Fruit fly (Drosophila melanogaster) whole organism, embryonic: Measurements from ENCODE around the gene CG14072.
A peak's percentile ranks its signal among the peaks of the same experiment; 100 is the strongest.

Source experiments
- Bgb ChIP-seq: fragments of 200-800 bp; sonication (Bioruptor generic); IDR thresholded peaks from 2 replicates; pipeline ENCODE4 v1.3.6; 2022; ENCODE audit warnings: missing biosample characterization, missing genetic modification characterization; ENCODE audit not compliant: partially characterized antibody
- Bteb2 ChIP-seq: fragments of 200-800 bp; sonication (Bioruptor generic); optimal IDR thresholded peaks from 2 replicates; lab custom pipeline; 2016; ENCODE audit warnings: missing biosample characterization, missing genetic modification characterization
- CG11093 ChIP-seq: fragments of 200-800 bp; sonication (Bioruptor generic); IDR thresholded peaks from 3 replicates; pipeline ENCODE4 v1.3.6; 2022; ENCODE audit warnings: missing biosample characterization, missing genetic modification characterization
- CG11247 ChIP-seq: fragments of 200-800 bp; sonication (Bioruptor generic); IDR thresholded peaks from 2 replicates; pipeline ENCODE4 v1.3.6; 2022; ENCODE audit warnings: missing biosample characterization, missing genetic modification characterization
- CG11560 ChIP-seq: fragments of 200-800 bp; sonication (Bioruptor generic); IDR thresholded peaks from 3 replicates; pipeline ENCODE4 v1.3.6; 2022; ENCODE audit warnings: missing biosample characterization, missing genetic modification characterization
- CG12071 ChIP-seq: fragments of 200-800 bp; sonication (Bioruptor generic); optimal IDR thresholded peaks from 3 replicates; lab custom pipeline; 2018; ENCODE audit warnings: missing biosample characterization, mild to moderate bottlenecking, missing genetic modification characterization
- CG12104 ChIP-seq: fragments of 200-800 bp; sonication (Bioruptor generic); optimal IDR thresholded peaks from 3 replicates; lab custom pipeline; 2016; ENCODE audit warnings: missing biosample characterization, missing genetic modification characterization
- CG12659 ChIP-seq: fragments of 200-800 bp; sonication (Bioruptor generic); optimal IDR thresholded peaks from 3 replicates; lab custom pipeline; 2017; ENCODE audit warnings: mild to moderate bottlenecking, missing biosample characterization, missing genetic modification reagents, missing genetic modification characterization
- CG12942 ChIP-seq: fragments of 200-800 bp; sonication (Bioruptor generic); optimal IDR thresholded peaks from 3 replicates; lab custom pipeline; 2016; ENCODE audit warnings: missing biosample characterization, missing genetic modification characterization
- CG13624 ChIP-seq: fragments of 200-800 bp; sonication (Bioruptor generic); optimal IDR thresholded peaks from 2 replicates; lab custom pipeline; 2016; ENCODE audit warnings: missing biosample characterization, missing genetic modification characterization
- CG14014 ChIP-seq: fragments of 200-800 bp; sonication (Bioruptor generic); IDR thresholded peaks from 2 replicates; pipeline ENCODE4 v1.3.6; 2022; ENCODE audit warnings: missing biosample characterization, missing genetic modification characterization
- CG14050 ChIP-seq: fragments of 200-800 bp; sonication (Bioruptor generic); IDR thresholded peaks from 3 replicates; pipeline ENCODE4 v1.3.6; 2022; ENCODE audit warnings: missing biosample characterization, missing genetic modification characterization
- CG17328 ChIP-seq: fragments of 200-800 bp; sonication (Bioruptor generic); IDR thresholded peaks from 2 replicates; pipeline ENCODE4 v1.3.6; 2022; ENCODE audit warnings: missing biosample characterization, missing genetic modification characterization
- CG18011 ChIP-seq: fragments of 200-800 bp; sonication (Bioruptor generic); optimal IDR thresholded peaks from 2 replicates; lab custom pipeline; 2017; ENCODE audit warnings: missing biosample characterization, missing genetic modification characterization, mild to moderate bottlenecking, moderate library complexity, missing genotype
- CG18764 ChIP-seq: fragments of 200-800 bp; sonication (Bioruptor generic); optimal IDR thresholded peaks from 3 replicates; lab custom pipeline; 2016; ENCODE audit warnings: missing biosample characterization, missing genetic modification characterization
- CG2199 ChIP-seq: fragments of 200-800 bp; sonication (Bioruptor generic); IDR thresholded peaks from 3 replicates; pipeline ENCODE4 v1.3.6; 2022; ENCODE audit warnings: missing biosample characterization, missing genetic modification characterization
- CG2712 ChIP-seq: fragments of 200-800 bp; optimal IDR thresholded peaks from 3 replicates; lab custom pipeline; 2019; ENCODE audit warnings: missing biosample characterization, mild to moderate bottlenecking, missing genetic modification characterization, moderate library complexity
- CG30020 ChIP-seq: fragments of 200-800 bp; optimal IDR thresholded peaks from 2 replicates; lab custom pipeline; 2019; ENCODE audit warnings: missing biosample characterization, mild to moderate bottlenecking, missing genetic modification characterization, moderate library complexity
- CG4424 ChIP-seq: fragments of 200-800 bp; sonication (Bioruptor generic); optimal IDR thresholded peaks from 3 replicates; lab custom pipeline; 2016; ENCODE audit warnings: missing biosample characterization, missing genetic modification characterization
- CG4707 ChIP-seq: fragments of 200-800 bp; sonication (Bioruptor generic); optimal IDR thresholded peaks from 2 replicates; lab custom pipeline; 2018; ENCODE audit warnings: missing biosample characterization, mild to moderate bottlenecking, missing genetic modification characterization, moderate library complexity
- CG6175 ChIP-seq: fragments of 200-800 bp; sonication (Bioruptor generic); IDR thresholded peaks from 3 replicates; pipeline ENCODE4 v1.3.6; 2022; ENCODE audit warnings: missing biosample characterization, missing genetic modification characterization
- CG6683 ChIP-seq: fragments of 200-800 bp; sonication (Bioruptor generic); optimal IDR thresholded peaks from 2 replicates; lab custom pipeline; 2017; ENCODE audit warnings: missing biosample characterization, mild to moderate bottlenecking, missing genetic modification characterization, missing genetic modification reagents
- CG6813 ChIP-seq: fragments of 200-800 bp; sonication (Bioruptor generic); optimal IDR thresholded peaks from 2 replicates; lab custom pipeline; 2017; ENCODE audit warnings: missing biosample characterization, missing genetic modification characterization, mild to moderate bottlenecking, moderate library complexity, missing genetic modification reagents
- CG7372 ChIP-seq: fragments of 200-800 bp; sonication (Bioruptor generic); IDR thresholded peaks from 2 replicates; pipeline ENCODE4 v1.3.6; 2022; ENCODE audit warnings: missing biosample characterization, missing genetic modification characterization
- CG8388 ChIP-seq: fragments of 200-800 bp; sonication (Bioruptor generic); optimal IDR thresholded peaks from 2 replicates; lab custom pipeline; 2019; ENCODE audit warnings: missing biosample characterization, mild to moderate bottlenecking, missing genetic modification characterization, moderate library complexity
- CG8924 ChIP-seq: fragments of 200-800 bp; optimal IDR thresholded peaks from 3 replicates; lab custom pipeline; 2019; ENCODE audit warnings: missing biosample characterization, mild to moderate bottlenecking, missing genetic modification characterization, moderate library complexity
- Camta ChIP-seq: fragments of 200-800 bp; sonication (Bioruptor generic); optimal IDR thresholded peaks from 2 replicates; lab custom pipeline; 2016; ENCODE audit warnings: missing biosample characterization, missing genetic modification characterization
- D19B ChIP-seq: fragments of 200-800 bp; sonication (Bioruptor generic); optimal IDR thresholded peaks from 2 replicates; lab custom pipeline; 2017; ENCODE audit warnings: missing biosample characterization, mild to moderate bottlenecking, missing genetic modification characterization
- Dip3 ChIP-seq: fragments of 200-800 bp; sonication (Bioruptor generic); optimal IDR thresholded peaks from 3 replicates; lab custom pipeline; 2016; ENCODE audit warnings: missing biosample characterization, missing genetic modification characterization
- Eip74EF ChIP-seq, 2 experiments: fragments of 200-800 bp in 1 of 2; fragments of >200 bp in 1 of 2; sonication (Bioruptor generic) in 1 of 2; optimal IDR thresholded peaks; 2 replicates each; lab custom pipeline; 2017 to 2019; ENCODE audit warnings: missing biosample characterization in 2 of 2, missing genetic modification characterization in 2 of 2, mild to moderate bottlenecking in 1 of 2, moderate library complexity in 1 of 2
- Optix ChIP-seq: fragments of 200-800 bp; sonication (Bioruptor generic); IDR thresholded peaks from 3 replicates; pipeline ENCODE4 v1.3.6; 2022; ENCODE audit warnings: missing biosample characterization, missing genetic modification characterization
- Side ChIP-seq: fragments of 200-800 bp; sonication (Bioruptor generic); optimal IDR thresholded peaks from 2 replicates; lab custom pipeline; 2016; ENCODE audit warnings: missing biosample characterization, missing genetic modification characterization
- ac ChIP-seq: fragments of 200-800 bp; sonication (Bioruptor generic); optimal IDR thresholded peaks from 3 replicates; lab custom pipeline; 2017; ENCODE audit warnings: missing biosample characterization, mild to moderate bottlenecking, missing genetic modification characterization
- ash1 ChIP-seq: fragments of 200-800 bp; sonication (Bioruptor generic); optimal IDR thresholded peaks from 2 replicates; lab custom pipeline; 2018; ENCODE audit warnings: missing biosample characterization, mild to moderate bottlenecking, missing genetic modification characterization
- bcd ChIP-seq: fragments of 200-800 bp; sonication (Bioruptor generic); optimal IDR thresholded peaks from 2 replicates; lab custom pipeline; 2017; ENCODE audit warnings: missing biosample characterization, mild to moderate bottlenecking, missing genetic modification characterization
- chinmo ChIP-seq: fragments of 200-800 bp; sonication (Bioruptor generic); IDR thresholded peaks from 4 replicates; pipeline ENCODE4 v1.3.6; 2022; ENCODE audit warnings: missing biosample characterization, missing genetic modification characterization; ENCODE audit not compliant: partially characterized antibody
- chn ChIP-seq: fragments of 200-800 bp; sonication (Bioruptor generic); optimal IDR thresholded peaks from 2 replicates; lab custom pipeline; 2016; ENCODE audit warnings: missing biosample characterization, missing genetic modification characterization
- ci ChIP-seq: fragments of 200-800 bp; sonication (Bioruptor generic); IDR thresholded peaks from 3 replicates; pipeline ENCODE4 v1.3.6; 2022; ENCODE audit warnings: missing biosample characterization, missing genetic modification characterization
- ftz-f1 ChIP-seq: fragments of 200-800 bp; sonication (Bioruptor generic); optimal IDR thresholded peaks from 2 replicates; lab custom pipeline; 2016; ENCODE audit warnings: missing biosample characterization, missing genetic modification characterization
- gsb-n ChIP-seq: fragments of 200-800 bp; sonication (Bioruptor generic); optimal IDR thresholded peaks from 3 replicates; lab custom pipeline; 2018; ENCODE audit warnings: missing biosample characterization, mild to moderate bottlenecking, missing genetic modification characterization
- hth ChIP-seq: fragments of >200 bp; optimal IDR thresholded peaks from 2 replicates; lab custom pipeline; 2017; ENCODE audit warnings: inconsistent platforms
- lilli ChIP-seq: fragments of 200-800 bp; sonication (Bioruptor generic); optimal IDR thresholded peaks from 3 replicates; lab custom pipeline; 2016; ENCODE audit warnings: missing biosample characterization, missing genetic modification characterization
- nerfin-1 ChIP-seq: fragments of 200-800 bp; sonication (Bioruptor generic); optimal IDR thresholded peaks from 3 replicates; lab custom pipeline; 2019; ENCODE audit warnings: missing biosample characterization, mild to moderate bottlenecking, missing genetic modification characterization, moderate library complexity
- pnt ChIP-seq: fragments of 200-800 bp; sonication (Bioruptor generic); optimal IDR thresholded peaks from 3 replicates; lab custom pipeline; 2016; ENCODE audit warnings: missing biosample characterization, missing genetic modification characterization
- repo ChIP-seq: fragments of 200-800 bp; sonication (Bioruptor generic); optimal IDR thresholded peaks from 2 replicates; lab custom pipeline; 2016; ENCODE audit warnings: missing biosample characterization, missing genetic modification characterization
- sqz ChIP-seq: fragments of 200-800 bp; sonication (Bioruptor generic); optimal IDR thresholded peaks from 3 replicates; lab custom pipeline; 2018; ENCODE audit warnings: missing biosample characterization, mild to moderate bottlenecking, missing genetic modification characterization
- tll ChIP-seq, 2 experiments: fragments of 200-800 bp in 1 of 2; fragments of >200 bp in 1 of 2; sonication (Bioruptor generic) in 1 of 2; optimal IDR thresholded peaks; 2 replicates each; lab custom pipeline; 2017 to 2019; ENCODE audit warnings: missing biosample characterization in 2 of 2, missing genetic modification characterization in 2 of 2, mild to moderate bottlenecking in 1 of 2, moderate library complexity in 1 of 2
- tx ChIP-seq: fragments of 200-800 bp; sonication (Bioruptor generic); optimal IDR thresholded peaks from 2 replicates; lab custom pipeline; 2016; ENCODE audit warnings: missing biosample characterization, missing genetic modification characterization
- vvl ChIP-seq: fragments of 200-800 bp; sonication (Bioruptor generic); IDR thresholded peaks from 2 replicates; pipeline ENCODE4 v1.3.6; 2022; ENCODE audit warnings: missing biosample characterization, missing genetic modification characterization
- zen ChIP-seq: fragments of 200-800 bp; sonication (Bioruptor generic); optimal IDR thresholded peaks from 3 replicates; lab custom pipeline; 2018; ENCODE audit warnings: missing biosample characterization, mild to moderate bottlenecking, missing genetic modification characterization, moderate library complexity

Gene CG14072

dm6 chr2L:10987370-10987853, 51.0 kb downstream of the CG14072 start, which contains the start of the genes piwi and CG12253 (continued):
- no peak for TF ChIP-seq tll (GFP tag; optimal IDR thresholded peaks at IDR 0.05; lab: Kevin White, UChicago)
- TF ChIP-seq Bgb (GFP tag; lab: Robert Waterston, UW): no peak
- no peak; the same call in none of the 2 replicates for TF ChIP-seq vvl (GFP tag; lab: Robert Waterston, UW)
- peak; percentile 62 for TF ChIP-seq lilli (GFP tag; lab: Kevin White, UChicago)
- TF ChIP-seq zen (tag; lab: Kevin White, UChicago): peak; percentile 33
- no peak for TF ChIP-seq hth (lab: Kevin White, UChicago)
- peak; percentile 22 for TF ChIP-seq chn (GFP tag; lab: Kevin White, UChicago)
- TF ChIP-seq CG7372 (GFP tag; lab: Robert Waterston, UW): no peak
- peak; percentile 66; the same call in 1 of the 2 replicates for TF ChIP-seq CG14014
- no peak for TF ChIP-seq ac (GFP tag; lab: Kevin White, UChicago)
- peak; percentile 25 for TF ChIP-seq Dip3 (GFP tag; lab: Kevin White, UChicago)
- TF ChIP-seq CG6813 (GFP tag; lab: Kevin White, UChicago): no peak
- TF ChIP-seq ash1 (GFP tag; lab: Kevin White, UChicago): no peak
- TF ChIP-seq CG11093 (GFP tag; lab: Robert Waterston, UW): no peak
- TF ChIP-seq pnt (GFP tag; lab: Kevin White, UChicago): no peak
- TF ChIP-seq CG6683 (GFP tag; lab: Kevin White, UChicago): no peak
- peak; percentile 90 for TF ChIP-seq CG18764 (GFP tag; lab: Kevin White, UChicago)
- no peak for TF ChIP-seq CG13624 (GFP tag; lab: Kevin White, UChicago)
- TF ChIP-seq Camta (GFP tag; lab: Kevin White, UChicago): peak; percentile 21
- TF ChIP-seq CG2712: peak; percentile 76
- no peak for TF ChIP-seq CG2199
- TF ChIP-seq CG4707 (GFP tag; lab: Kevin White, UChicago): peak; percentile 7
- no peak for TF ChIP-seq nerfin-1
- TF ChIP-seq Optix (GFP tag; lab: Robert Waterston, UW): no peak
- TF ChIP-seq repo (GFP tag; lab: Kevin White, UChicago): no peak
- TF ChIP-seq Side (GFP tag; lab: Kevin White, UChicago): no peak
- TF ChIP-seq CG8388 (GFP tag; lab: Kevin White, UChicago): peak; percentile 87
- no peak for TF ChIP-seq CG6175 (GFP tag; lab: Robert Waterston, UW)
- TF ChIP-seq CG8924 (tag; lab: Kevin White, UChicago): peak; percentile 89
- TF ChIP-seq CG11247 (GFP tag; lab: Robert Waterston, UW): peak; percentile 74
- TF ChIP-seq CG12942: peak; percentile 70
- TF ChIP-seq CG30020 (tag; lab: Kevin White, UChicago): peak; percentile 80
- TF ChIP-seq Eip74EF (GFP tag; optimal IDR thresholded peaks at IDR 0.05; lab: Kevin White, UChicago): no peak
- TF ChIP-seq CG14050: no peak; the same call in 1 of the 3 replicates
- peak; percentile 39 for TF ChIP-seq CG18011 (GFP tag; lab: Kevin White, UChicago)
- TF ChIP-seq sqz: no peak
- TF ChIP-seq tx (GFP tag; lab: Kevin White, UChicago): no peak
- TF ChIP-seq ftz-f1 (GFP tag; lab: Kevin White, UChicago): no peak
- TF ChIP-seq Bteb2: peak; percentile 32
- peak; percentile 82; the same call in 1 of the 2 replicates for TF ChIP-seq CG17328
- TF ChIP-seq gsb-n (tag; lab: Kevin White, UChicago): no peak
- TF ChIP-seq CG12659 (GFP tag; lab: Kevin White, UChicago): peak; percentile 88
- no peak for TF ChIP-seq bcd (GFP tag; lab: Kevin White, UChicago)
- peak; percentile 19 for TF ChIP-seq CG12104
- no peak for TF ChIP-seq chinmo
- no peak for TF ChIP-seq CG12071 (GFP tag; lab: Kevin White, UChicago)
- TF ChIP-seq ci (GFP tag; lab: Robert Waterston, UW): no peak
- TF ChIP-seq CG4424 (GFP tag; lab: Kevin White, UChicago): peak; percentile 42
- TF ChIP-seq D19B (GFP tag; lab: Kevin White, UChicago): no peak
- TF ChIP-seq CG11560 (tag; lab: Robert Waterston, UW): 0 out of 3 replicates have a peak, but pooled peaks have one; percentile 51
